Fruit fly (Drosophila melanogaster) whole organism, adult: ENCODE results near the gene Erk7.

Experiments
- CG11617 ChIP-seq: fragments of 200-800 bp; sonication (Bioruptor generic); optimal IDR thresholded peaks from 2 replicates; lab custom pipeline; 2017; ENCODE audit warnings: mild to moderate bottlenecking, missing biosample characterization, missing genetic modification reagents, missing genetic modification characterization
- CG12768 ChIP-seq: fragments of 200-800 bp; sonication (Bioruptor generic); optimal IDR thresholded peaks from 2 replicates; lab custom pipeline; 2017; ENCODE audit warnings: missing biosample characterization, missing genetic modification characterization, mild to moderate bottlenecking, moderate library complexity, missing genetic modification reagents
- CG14711 ChIP-seq: fragments of 200-800 bp; sonication (Bioruptor generic); optimal IDR thresholded peaks from 2 replicates; lab custom pipeline; 2018; ENCODE audit warnings: missing biosample characterization, mild to moderate bottlenecking, missing genetic modification characterization, moderate library complexity
- CG1620 ChIP-seq: fragments of 200-800 bp; sonication (Bioruptor generic); optimal IDR thresholded peaks from 2 replicates; lab custom pipeline; 2016; ENCODE audit warnings: missing biosample characterization, missing genetic modification characterization
- CG33017 ChIP-seq: fragments of 200-800 bp; sonication (Bioruptor generic); optimal IDR thresholded peaks from 2 replicates; lab custom pipeline; 2018; ENCODE audit warnings: missing biosample characterization, mild to moderate bottlenecking, missing genetic modification characterization, moderate library complexity
- CG5204 ChIP-seq: fragments of 200-800 bp; sonication (Bioruptor generic); optimal IDR thresholded peaks from 2 replicates; lab custom pipeline; 2016; ENCODE audit warnings: missing biosample characterization, missing genetic modification characterization
- CG7045 ChIP-seq: fragments of 200-800 bp; sonication (Bioruptor generic); optimal IDR thresholded peaks from 2 replicates; lab custom pipeline; 2017; ENCODE audit warnings: missing biosample characterization, mild to moderate bottlenecking, missing genetic modification characterization
- CG7101 ChIP-seq: fragments of 200-800 bp; sonication (Bioruptor generic); optimal IDR thresholded peaks from 2 replicates; lab custom pipeline; 2018; ENCODE audit warnings: missing biosample characterization, mild to moderate bottlenecking, missing genetic modification characterization, moderate library complexity
- Clk ChIP-seq: fragments of 200-800 bp; sonication (Bioruptor generic); optimal IDR thresholded peaks from 2 replicates; lab custom pipeline; 2017; ENCODE audit warnings: missing biosample characterization, missing genetic modification characterization
- Crg-1 ChIP-seq: fragments of 200-800 bp; sonication (Bioruptor generic); optimal IDR thresholded peaks from 2 replicates; lab custom pipeline; 2016; ENCODE audit warnings: missing biosample characterization, missing genetic modification characterization
- Hr96 ChIP-seq: fragments of 200-800 bp; sonication (Bioruptor generic); optimal IDR thresholded peaks from 2 replicates; lab custom pipeline; 2016; ENCODE audit warnings: missing biosample characterization, missing genetic modification characterization
- Mnt ChIP-seq: fragments of 200-800 bp; sonication (Bioruptor generic); optimal IDR thresholded peaks from 2 replicates; lab custom pipeline; 2016; ENCODE audit warnings: missing biosample characterization, mild to moderate bottlenecking, missing genetic modification characterization
- bab1 ChIP-seq: fragments of 200-800 bp; sonication (Bioruptor generic); optimal IDR thresholded peaks from 3 replicates; lab custom pipeline; 2019; ENCODE audit warnings: missing biosample characterization, mild to moderate bottlenecking, missing genetic modification characterization, moderate library complexity
- cic ChIP-seq: fragments of 200-800 bp; sonication (Bioruptor generic); optimal IDR thresholded peaks from 2 replicates; lab custom pipeline; 2017; ENCODE audit warnings: missing biosample characterization, mild to moderate bottlenecking, missing genetic modification characterization, moderate library complexity
- cnc ChIP-seq, 2 experiments: fragments of >200 bp; optimal IDR thresholded peaks; 2 replicates each; lab custom pipeline; 2017
- kay ChIP-seq: fragments of 200-800 bp; sonication (Bioruptor generic); peaks from one replicate; lab custom pipeline; 2016; ENCODE audit warnings: missing biosample characterization, missing genetic modification characterization, borderline replicate concordance
- ovo ChIP-seq: fragments of 200-800 bp; sonication (Bioruptor generic); optimal IDR thresholded peaks from 2 replicates; lab custom pipeline; 2016; ENCODE audit warnings: missing biosample characterization, missing genetic modification characterization
- pad ChIP-seq: fragments of 200-800 bp; sonication (Bioruptor generic); optimal IDR thresholded peaks from 3 replicates; lab custom pipeline; 2017; ENCODE audit warnings: missing biosample characterization, missing genetic modification characterization, mild to moderate bottlenecking, moderate library complexity, missing genetic modification reagents
- tj ChIP-seq: fragments of 200-800 bp; sonication (Bioruptor generic); optimal IDR thresholded peaks from 3 replicates; lab custom pipeline; 2017; ENCODE audit warnings: missing biosample characterization, mild to moderate bottlenecking, missing genetic modification characterization, moderate library complexity
- toe ChIP-seq: fragments of 200-800 bp; sonication (Bioruptor generic); optimal IDR thresholded peaks from 2 replicates; lab custom pipeline; 2016; ENCODE audit warnings: missing biosample characterization, missing genetic modification characterization

The Erk7 gene

dm6 chrX:9252051-9252708, 15.3 kb downstream of the Erk7 start:
- TF ChIP-seq toe (no peak), CG1620 (GFP tag; lab: Kevin White, UChicago) (no peak), cic (GFP tag; lab: Kevin White, UChicago) (no peak), CG7101 (no peak), bab1 (GFP tag; lab: Kevin White, UChicago) (no peak), Clk (GFP tag; lab: Kevin White, UChicago) (no peak), Mnt (GFP tag; lab: Kevin White, UChicago) (no peak), CG5204 (no peak), Hr96 (no peak), kay (no peak), CG14711 (no peak), CG11617 (GFP tag; lab: Kevin White, UChicago) (no peak), Crg-1 (GFP tag; lab: Kevin White, UChicago) (no peak), CG7045 (no peak), ovo (GFP tag; lab: Kevin White, UChicago) (no peak), CG12768 (no peak), pad (GFP tag; lab: Kevin White, UChicago) (no peak), CG33017 (tag; lab: Kevin White, UChicago) (no peak), tj (GFP tag; lab: Kevin White, UChicago) (no peak), cnc (optimal IDR thresholded peaks at IDR 0.05; lab: Kevin White, UChicago) (no peak)

- no peak for TF ChIP-seq Hr96
- TF ChIP-seq Clk (GFP tag; lab: Kevin White, UChicago): no peak
- TF ChIP-seq kay: no peak
- no peak for TF ChIP-seq cic (GFP tag; lab: Kevin White, UChicago)
- TF ChIP-seq CG12768: no peak
- peak; percentile 30 for TF ChIP-seq tj (GFP tag; lab: Kevin White, UChicago)
- peak; percentile 21 for TF ChIP-seq CG5204
- TF ChIP-seq CG1620 (GFP tag; lab: Kevin White, UChicago): no peak
- TF ChIP-seq Crg-1 (GFP tag; lab: Kevin White, UChicago): no peak
- TF ChIP-seq CG7045: no peak
- TF ChIP-seq bab1 (GFP tag; lab: Kevin White, UChicago): peak; percentile 37
- peak; percentile 32 for TF ChIP-seq CG7101
- no peak for TF ChIP-seq toe
- peak; percentile 26 for TF ChIP-seq CG33017 (tag; lab: Kevin White, UChicago)
- peak; percentile 40 for TF ChIP-seq Mnt (GFP tag; lab: Kevin White, UChicago)
- TF ChIP-seq pad (GFP tag; lab: Kevin White, UChicago): no peak
- peak; percentile 17 for TF ChIP-seq ovo (GFP tag; lab: Kevin White, UChicago)
- peak; percentile 37 for TF ChIP-seq CG11617 (GFP tag; lab: Kevin White, UChicago)
- TF ChIP-seq cnc (optimal IDR thresholded peaks at IDR 0.05; lab: Kevin White, UChicago): no peak
- peak; percentile 22 for TF ChIP-seq CG14711
These were observed 16.2 kb downstream of the Erk7 start for dm6 chrX:9251212-9251877.

- peak; percentile 11 for TF ChIP-seq CG7101
- TF ChIP-seq CG1620 (GFP tag; lab: Kevin White, UChicago): peak; percentile 17
- peak; percentile 30 for TF ChIP-seq tj (GFP tag; lab: Kevin White, UChicago)
- no peak for TF ChIP-seq CG14711
- TF ChIP-seq cic (GFP tag; lab: Kevin White, UChicago): no peak
- no peak for TF ChIP-seq CG12768
- TF ChIP-seq CG5204: no peak
- TF ChIP-seq pad (GFP tag; lab: Kevin White, UChicago): no peak
- no peak for TF ChIP-seq Hr96
- TF ChIP-seq CG7045: no peak
- TF ChIP-seq Clk (GFP tag; lab: Kevin White, UChicago): no peak
- TF ChIP-seq kay: no peak
- peak; percentile 46 for TF ChIP-seq Mnt (GFP tag; lab: Kevin White, UChicago)
- TF ChIP-seq CG11617 (GFP tag; lab: Kevin White, UChicago): peak; percentile 2
- no peak for TF ChIP-seq Crg-1 (GFP tag; lab: Kevin White, UChicago)
- TF ChIP-seq CG33017 (tag; lab: Kevin White, UChicago): no peak
- TF ChIP-seq toe: no peak
- TF ChIP-seq ovo (GFP tag; lab: Kevin White, UChicago): peak; percentile 4
- TF ChIP-seq cnc (optimal IDR thresholded peaks at IDR 0.05; lab: Kevin White, UChicago): no peak
- TF ChIP-seq bab1 (GFP tag; lab: Kevin White, UChicago): peak; percentile 65
These were observed 17.2 kb downstream of the Erk7 start, which contains the start of gene CG17754 for dm6 chrX:9250161-9250831. Gene CG17754 (plus strand): TSS chrX:9250420.

- no peak for TF ChIP-seq pad (GFP tag; lab: Kevin White, UChicago)
- no peak for TF ChIP-seq CG12768
- TF ChIP-seq Crg-1 (GFP tag; lab: Kevin White, UChicago): no peak
- TF ChIP-seq CG5204: no peak
- TF ChIP-seq Clk (GFP tag; lab: Kevin White, UChicago): no peak
- no peak for TF ChIP-seq bab1 (GFP tag; lab: Kevin White, UChicago)
- TF ChIP-seq CG14711: no peak
- no peak for TF ChIP-seq ovo (GFP tag; lab: Kevin White, UChicago)
These were observed 19.5 kb downstream of the Erk7 start for dm6 chrX:9248040-9248439.

- TF ChIP-seq Crg-1 (GFP tag; lab: Kevin White, UChicago): no peak
- peak; percentile 32 for TF ChIP-seq ovo (GFP tag; lab: Kevin White, UChicago)
- no peak for TF ChIP-seq Hr96
- TF ChIP-seq cic (GFP tag; lab: Kevin White, UChicago): no peak
- no peak for TF ChIP-seq CG1620 (GFP tag; lab: Kevin White, UChicago)
- no peak for TF ChIP-seq CG14711
- TF ChIP-seq CG33017 (tag; lab: Kevin White, UChicago): no peak
- peak; percentile 70 for TF ChIP-seq tj (GFP tag; lab: Kevin White, UChicago)
- TF ChIP-seq pad (GFP tag; lab: Kevin White, UChicago): no peak
- TF ChIP-seq cnc (optimal IDR thresholded peaks at IDR 0.05; lab: Kevin White, UChicago): no peak
- peak; percentile 24 for TF ChIP-seq CG7101
- TF ChIP-seq CG11617 (GFP tag; lab: Kevin White, UChicago): no peak
- TF ChIP-seq bab1 (GFP tag; lab: Kevin White, UChicago): peak; percentile 26
- no peak for TF ChIP-seq kay
- no peak for TF ChIP-seq CG5204
- TF ChIP-seq Clk (GFP tag; lab: Kevin White, UChicago): no peak
- no peak for TF ChIP-seq Mnt (GFP tag; lab: Kevin White, UChicago)
These were observed 20.2 kb downstream of the Erk7 start, which contains the start of the genes amx and Dsor1 for dm6 chrX:9247171-9247783. Gene amx (minus strand): TSS chrX:9247336. Gene Dsor1 (plus strand): TSS chrX:9247342.
